Worm (Caenorhabditis elegans) whole organism, L4/young adult: ENCODE data around the gene T26C5.3.

Experiments
- W03F9.2 ChIP-seq: fragments of 150-350 bp; optimal IDR thresholded peaks from 2 replicates; lab custom pipeline; 2014; ENCODE audit warnings: missing biosample characterization, missing genetic modification characterization
- dao-5 ChIP-seq: sonication (generic microtip); optimal IDR thresholded peaks from 2 replicates; lab custom pipeline; 2016; ENCODE audit warnings: missing genotype, missing genetic modification characterization, moderate library complexity, missing compliant biosample characterization
- him-1 ChIP-seq: sonication (generic microtip); optimal IDR thresholded peaks from 2 replicates; lab custom pipeline; 2016; ENCODE audit warnings: missing genotype, missing genetic modification reagents, missing genetic modification characterization, missing compliant biosample characterization

- TF ChIP-seq him-1 (tag; lab: Kevin White, UChicago) (no peak), W03F9.2 (tag; lab: Kevin White, UChicago) (no peak), dao-5 (tag; lab: Kevin White, UChicago) (no peak)
These were observed 52.7 kb downstream of the T26C5.3 start for ce11 chrII:9289127-9289526.
